Fruit fly (Drosophila melanogaster) whole organism, embryonic: ENCODE measurements around the gene Svil.

Source experiments
- CG11695 ChIP-seq: fragments of 200-800 bp; sonication (Bioruptor generic); IDR thresholded peaks from 3 replicates; pipeline ENCODE4 v1.3.6; 2022; ENCODE audit warnings: missing biosample characterization, missing genetic modification characterization
- CG13424 ChIP-seq: fragments of 200-800 bp; sonication (Bioruptor generic); optimal IDR thresholded peaks from 2 replicates; lab custom pipeline; 2019; ENCODE audit warnings: missing biosample characterization, mild to moderate bottlenecking, missing genetic modification characterization, moderate library complexity
- CG42726 ChIP-seq: fragments of 200-800 bp; sonication (Bioruptor generic); IDR thresholded peaks from 2 replicates; pipeline ENCODE4 v1.3.6; 2022; ENCODE audit warnings: missing biosample characterization, missing genetic modification characterization; ENCODE audit not compliant: partially characterized antibody
- CG4617 ChIP-seq: fragments of 200-800 bp; sonication (Bioruptor generic); optimal IDR thresholded peaks from 3 replicates; lab custom pipeline; 2016; ENCODE audit warnings: missing biosample characterization, missing genetic modification characterization, borderline replicate concordance
- YL-1 ChIP-seq: fragments of 200-800 bp; sonication (Bioruptor generic); optimal IDR thresholded peaks from 3 replicates; lab custom pipeline; 2017; ENCODE audit warnings: missing biosample characterization, mild to moderate bottlenecking, missing genetic modification characterization
- btn ChIP-seq: fragments of 200-800 bp; sonication (Bioruptor generic); optimal IDR thresholded peaks from 2 replicates; lab custom pipeline; 2016; ENCODE audit warnings: missing biosample characterization, missing genetic modification characterization
- stc ChIP-seq: fragments of 200-800 bp; sonication (Bioruptor generic); IDR thresholded peaks from 2 replicates; pipeline ENCODE4 v1.3.6; 2022; ENCODE audit warnings: missing biosample characterization, missing genetic modification characterization
- zfh1 ChIP-seq: fragments of 200-800 bp; sonication (Bioruptor generic); IDR thresholded peaks from 3 replicates; pipeline ENCODE4 v1.3.6; 2022; ENCODE audit warnings: missing biosample characterization, missing genetic modification characterization

dm6 chr3L:2462017-2462416, 84.6 kb downstream of the Svil start:
- TF ChIP-seq CG11695 (GFP tag; lab: Robert Waterston, UW): no peak
- no peak for TF ChIP-seq zfh1
- no peak for TF ChIP-seq btn (GFP tag; lab: Kevin White, UChicago)
- no peak for TF ChIP-seq CG4617 (GFP tag; lab: Kevin White, UChicago)
- TF ChIP-seq CG13424: no peak
- no peak for TF ChIP-seq YL-1 (GFP tag; lab: Kevin White, UChicago)
- no peak for TF ChIP-seq CG42726 (GFP tag; lab: Robert Waterston, UW)
- TF ChIP-seq stc: no peak
